Fruit fly (Drosophila melanogaster) whole organism, embryonic: ENCODE data around the gene CG32797.

ENCODE experiments used
- Antp ChIP-seq: fragments of 200-800 bp; sonication (Bioruptor generic); optimal IDR thresholded peaks from 3 replicates; lab custom pipeline; 2016; ENCODE audit warnings: missing biosample characterization, missing genetic modification characterization
- Atf-2 ChIP-seq: fragments of 200-800 bp; sonication (Bioruptor generic); optimal IDR thresholded peaks from 2 replicates; lab custom pipeline; 2016; ENCODE audit warnings: missing biosample characterization, missing genetic modification characterization
- CG10274 ChIP-seq: fragments of 200-800 bp; sonication (Bioruptor generic); optimal IDR thresholded peaks from 3 replicates; lab custom pipeline; 2017; ENCODE audit warnings: missing biosample characterization, mild to moderate bottlenecking, missing genetic modification characterization
- CG10321 ChIP-seq: fragments of 200-800 bp; sonication (Bioruptor generic); IDR thresholded peaks from 2 replicates; pipeline ENCODE4 v1.3.6; 2022; ENCODE audit warnings: missing biosample characterization, missing genetic modification characterization
- CG10543 ChIP-seq: fragments of 200-800 bp; sonication (Bioruptor generic); optimal IDR thresholded peaks from 3 replicates; lab custom pipeline; 2017; ENCODE audit warnings: missing biosample characterization, mild to moderate bottlenecking, missing genetic modification characterization, moderate library complexity
- CG11456 ChIP-seq: fragments of 200-800 bp; sonication (Bioruptor generic); IDR thresholded peaks from 3 replicates; pipeline ENCODE4 v1.3.6; 2022; ENCODE audit warnings: missing biosample characterization, missing genetic modification characterization
- CG13424 ChIP-seq: fragments of 200-800 bp; sonication (Bioruptor generic); optimal IDR thresholded peaks from 2 replicates; lab custom pipeline; 2019; ENCODE audit warnings: missing biosample characterization, mild to moderate bottlenecking, missing genetic modification characterization, moderate library complexity
- CG13624 ChIP-seq: fragments of 200-800 bp; sonication (Bioruptor generic); optimal IDR thresholded peaks from 2 replicates; lab custom pipeline; 2016; ENCODE audit warnings: missing biosample characterization, missing genetic modification characterization
- CG14667 ChIP-seq: fragments of 200-800 bp; sonication (Bioruptor generic); IDR thresholded peaks from 2 replicates; pipeline ENCODE4 v1.3.6; 2022; ENCODE audit warnings: missing biosample characterization, missing genetic modification characterization
- CG15011 ChIP-seq: fragments of 200-800 bp; sonication (Bioruptor generic); optimal IDR thresholded peaks from 3 replicates; lab custom pipeline; 2018; ENCODE audit warnings: missing biosample characterization, mild to moderate bottlenecking, missing genetic modification characterization
- CG1529 ChIP-seq: fragments of 200-800 bp; sonication (Bioruptor generic); optimal IDR thresholded peaks from 3 replicates; lab custom pipeline; 2018; ENCODE audit warnings: missing biosample characterization, missing genetic modification characterization
- CG18619 ChIP-seq: fragments of 200-800 bp; sonication (Bioruptor generic); optimal IDR thresholded peaks from 3 replicates; lab custom pipeline; 2017; ENCODE audit warnings: missing biosample characterization, mild to moderate bottlenecking, missing genetic modification characterization
- CG2678 ChIP-seq: fragments of 200-800 bp; sonication (Bioruptor generic); optimal IDR thresholded peaks from 3 replicates; lab custom pipeline; 2019; ENCODE audit warnings: missing biosample characterization, mild to moderate bottlenecking, missing genetic modification characterization, moderate library complexity
- CG2889 ChIP-seq: fragments of 200-800 bp; sonication (Bioruptor generic); IDR thresholded peaks from 3 replicates; pipeline ENCODE4 v1.3.6; 2022; ENCODE audit warnings: missing biosample characterization, missing genetic modification characterization
- CG30403 ChIP-seq: fragments of 200-800 bp; sonication (Bioruptor generic); optimal IDR thresholded peaks from 3 replicates; lab custom pipeline; 2016; ENCODE audit warnings: missing biosample characterization, missing genetic modification characterization
- CG3163 ChIP-seq: fragments of 200-800 bp; sonication (Bioruptor generic); optimal IDR thresholded peaks from 3 replicates; lab custom pipeline; 2016; ENCODE audit warnings: missing biosample characterization, missing genetic modification characterization
- CG4820 ChIP-seq: fragments of 200-800 bp; sonication (Bioruptor generic); optimal IDR thresholded peaks from 3 replicates; lab custom pipeline; 2016; ENCODE audit warnings: missing biosample characterization, missing genetic modification characterization
- CG5953 ChIP-seq: fragments of 200-800 bp; sonication (Bioruptor generic); IDR thresholded peaks from 2 replicates; pipeline ENCODE4 v1.3.6; 2022; ENCODE audit warnings: missing biosample characterization, missing genetic modification characterization
- CG6683 ChIP-seq: fragments of 200-800 bp; sonication (Bioruptor generic); optimal IDR thresholded peaks from 2 replicates; lab custom pipeline; 2017; ENCODE audit warnings: missing biosample characterization, mild to moderate bottlenecking, missing genetic modification characterization, missing genetic modification reagents
- CG7928 ChIP-seq: fragments of 200-800 bp; sonication (Bioruptor generic); optimal IDR thresholded peaks from 2 replicates; lab custom pipeline; 2017; ENCODE audit warnings: missing biosample characterization, mild to moderate bottlenecking, missing genetic modification characterization
- CG8944 ChIP-seq: fragments of 200-800 bp; sonication (Bioruptor generic); optimal IDR thresholded peaks from 3 replicates; lab custom pipeline; 2016; ENCODE audit warnings: missing biosample characterization, missing genetic modification characterization
- CG9437 ChIP-seq: fragments of 200-800 bp; sonication (Bioruptor generic); optimal IDR thresholded peaks from 2 replicates; lab custom pipeline; 2018; ENCODE audit warnings: missing biosample characterization, mild to moderate bottlenecking, missing genetic modification characterization
- D19B ChIP-seq: fragments of 200-800 bp; sonication (Bioruptor generic); optimal IDR thresholded peaks from 2 replicates; lab custom pipeline; 2017; ENCODE audit warnings: missing biosample characterization, mild to moderate bottlenecking, missing genetic modification characterization
- Dll ChIP-seq: fragments of 200-800 bp; sonication (Bioruptor generic); IDR thresholded peaks from 4 replicates; pipeline ENCODE4 v1.3.6; 2022; ENCODE audit warnings: missing biosample characterization, missing genetic modification characterization; ENCODE audit not compliant: partially characterized antibody
- ERR ChIP-seq: fragments of 200-800 bp; sonication (Bioruptor generic); optimal IDR thresholded peaks from 2 replicates; lab custom pipeline; 2016; ENCODE audit warnings: missing biosample characterization, missing genetic modification characterization
- Eip74EF ChIP-seq, 2 experiments: fragments of 200-800 bp in 1 of 2; fragments of >200 bp in 1 of 2; sonication (Bioruptor generic) in 1 of 2; optimal IDR thresholded peaks; 2 replicates each; lab custom pipeline; 2017 to 2019; ENCODE audit warnings: missing biosample characterization in 2 of 2, missing genetic modification characterization in 2 of 2, mild to moderate bottlenecking in 1 of 2, moderate library complexity in 1 of 2
- HLH3B ChIP-seq: fragments of 200-800 bp; sonication (Bioruptor generic); IDR thresholded peaks from 2 replicates; pipeline ENCODE4 v1.3.6; 2022; ENCODE audit warnings: missing biosample characterization, missing genetic modification characterization
- HLHmδ ChIP-seq: fragments of 200-800 bp; sonication (Bioruptor generic); optimal IDR thresholded peaks from 2 replicates; lab custom pipeline; 2018; ENCODE audit warnings: missing biosample characterization, mild to moderate bottlenecking, missing genetic modification characterization, moderate library complexity
- HmgZ ChIP-seq: fragments of 200-800 bp; sonication (Bioruptor generic); optimal IDR thresholded peaks from 2 replicates; lab custom pipeline; 2018; ENCODE audit warnings: missing biosample characterization, mild to moderate bottlenecking, missing genetic modification characterization
- Myb ChIP-seq: fragments of 200-800 bp; sonication (Bioruptor generic); optimal IDR thresholded peaks from 2 replicates; lab custom pipeline; 2016; ENCODE audit warnings: missing biosample characterization, missing genetic modification characterization
- NC2β ChIP-seq: fragments of 200-800 bp; sonication (Bioruptor generic); optimal IDR thresholded peaks from 2 replicates; lab custom pipeline; 2016; ENCODE audit warnings: missing biosample characterization, missing genetic modification characterization
- Ptx1 ChIP-seq: fragments of 200-800 bp; sonication (Bioruptor generic); IDR thresholded peaks from 2 replicates; pipeline ENCODE4 v1.3.6; 2022; ENCODE audit warnings: missing biosample characterization, missing genetic modification characterization
- Scr ChIP-seq: fragments of 200-800 bp; sonication (Bioruptor generic); IDR thresholded peaks from 2 replicates; pipeline ENCODE4 v1.3.6; 2022; ENCODE audit warnings: missing biosample characterization, missing genetic modification characterization; ENCODE audit not compliant: partially characterized antibody
- Side ChIP-seq: fragments of 200-800 bp; sonication (Bioruptor generic); optimal IDR thresholded peaks from 2 replicates; lab custom pipeline; 2016; ENCODE audit warnings: missing biosample characterization, missing genetic modification characterization
- abd-A ChIP-seq: fragments of 200-800 bp; sonication (Bioruptor generic); optimal IDR thresholded peaks from 3 replicates; lab custom pipeline; 2019; ENCODE audit warnings: missing biosample characterization, mild to moderate bottlenecking, missing genetic modification characterization, moderate library complexity
- da ChIP-seq: fragments of 200-800 bp; sonication (Bioruptor generic); optimal IDR thresholded peaks from 2 replicates; lab custom pipeline; 2016; ENCODE audit warnings: missing biosample characterization, missing genetic modification characterization
- en ChIP-seq: fragments of 200-800 bp; sonication (Bioruptor generic); optimal IDR thresholded peaks from 2 replicates; lab custom pipeline; 2016; ENCODE audit warnings: missing biosample characterization, missing genetic modification characterization
- ham ChIP-seq: fragments of 200-800 bp; sonication (Bioruptor generic); IDR thresholded peaks from 2 replicates; pipeline ENCODE4 v1.3.6; 2022; ENCODE audit warnings: missing biosample characterization, missing genetic modification characterization
- hb ChIP-seq: fragments of 200-800 bp; sonication (Bioruptor generic); IDR thresholded peaks from 3 replicates; pipeline ENCODE4 v1.3.6; 2022; ENCODE audit warnings: missing biosample characterization, missing genetic modification characterization; ENCODE audit not compliant: partially characterized antibody
- nom ChIP-seq: fragments of 200-800 bp; sonication (Bioruptor generic); optimal IDR thresholded peaks from 2 replicates; lab custom pipeline; 2017; ENCODE audit warnings: missing biosample characterization, missing genetic modification characterization, mild to moderate bottlenecking, moderate library complexity, missing genetic modification reagents
- oc ChIP-seq: fragments of 200-800 bp; sonication (Bioruptor generic); optimal IDR thresholded peaks from 2 replicates; lab custom pipeline; 2018; ENCODE audit warnings: missing biosample characterization, mild to moderate bottlenecking, missing genetic modification characterization, moderate library complexity
- onecut ChIP-seq: fragments of 200-800 bp; sonication (Bioruptor generic); IDR thresholded peaks from 2 replicates; pipeline ENCODE4 v1.3.6; 2022; ENCODE audit warnings: missing biosample characterization, missing genetic modification characterization
- prd ChIP-seq, 3 experiments: fragments of >200 bp in 2 of 3; fragments of 200-800 bp in 1 of 3; sonication (Bioruptor generic) in 1 of 3; optimal IDR thresholded peaks in 2 of 3; IDR thresholded peaks in 1 of 3; 2 replicates in 2 of 3; 3 replicates in 1 of 3; pipeline versions ENCODE4 v1.3.6 to Lab custom; 2017 to 2022; ENCODE audit warnings: missing biosample characterization in 1 of 3, missing genetic modification characterization in 1 of 3
- row ChIP-seq: fragments of 200-800 bp; sonication (Bioruptor generic); IDR thresholded peaks from 3 replicates; pipeline ENCODE4 v1.3.6; 2022; ENCODE audit warnings: missing biosample characterization, missing genetic modification characterization
- scrt ChIP-seq: fragments of 200-800 bp; sonication (Bioruptor generic); optimal IDR thresholded peaks from 2 replicates; lab custom pipeline; 2018; ENCODE audit warnings: missing biosample characterization, mild to moderate bottlenecking, missing genetic modification characterization, moderate library complexity
- slp2 ChIP-seq: fragments of 200-800 bp; sonication (Bioruptor generic); optimal IDR thresholded peaks from 2 replicates; lab custom pipeline; 2016; ENCODE audit warnings: missing biosample characterization, missing genetic modification characterization
- so ChIP-seq: fragments of 200-800 bp; sonication (Bioruptor generic); IDR thresholded peaks from 3 replicates; pipeline ENCODE4 v1.3.6; 2022; ENCODE audit warnings: missing biosample characterization, missing genetic modification characterization
- ttk ChIP-seq: fragments of 200-800 bp; sonication (Bioruptor generic); IDR thresholded peaks from 2 replicates; pipeline ENCODE4 v2.1.2; 2022; ENCODE audit warnings: missing biosample characterization, missing genetic modification characterization
- unc-4 ChIP-seq: fragments of 200-800 bp; sonication (Bioruptor generic); IDR thresholded peaks from 2 replicates; pipeline ENCODE4 v1.3.6; 2022; ENCODE audit warnings: missing biosample characterization, missing genetic modification characterization; ENCODE audit not compliant: partially characterized antibody
- z ChIP-seq: fragments of 200-800 bp; sonication (Bioruptor generic); IDR thresholded peaks from 3 replicates; pipeline ENCODE4 v1.3.6; 2022; ENCODE audit warnings: missing biosample characterization, missing genetic modification characterization

Gene CG32797

DNA sequence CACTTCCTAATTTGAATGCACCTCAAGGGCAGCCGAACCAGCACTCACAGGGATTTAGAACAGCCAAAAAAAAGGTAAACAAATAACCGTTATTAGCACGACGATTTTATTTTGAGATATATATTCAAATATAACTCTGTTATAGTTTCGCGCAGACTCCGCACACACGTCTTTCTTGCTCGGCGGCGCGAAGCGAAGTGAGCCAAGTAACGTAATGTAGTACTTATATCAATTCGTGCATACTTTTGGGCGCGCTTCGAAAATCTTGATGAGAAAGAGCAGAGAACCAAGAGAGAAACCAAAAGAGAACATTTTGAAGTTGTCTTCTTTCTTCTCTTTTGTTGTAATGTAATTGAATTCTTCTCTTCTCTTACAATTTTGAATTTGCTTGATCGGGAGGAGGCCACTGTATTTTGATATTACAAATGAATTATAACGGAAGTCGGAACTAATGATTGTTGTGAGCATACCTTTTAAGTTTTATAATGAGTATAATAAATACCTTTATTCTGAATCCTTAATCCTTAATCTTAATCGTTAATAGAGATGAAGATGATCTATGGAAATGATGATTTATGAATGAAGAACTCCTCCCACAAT is 44.3 kb upstream of the CG32797 start, which contains the start of gene boi (continued):
- 0 out of 2 replicates have a peak, but pooled peaks have one; percentile 27 for TF ChIP-seq Scr (GFP tag; lab: Robert Waterston, UW)
- TF ChIP-seq row (GFP tag; lab: Robert Waterston, UW): no peak; the same call in 2 of the 3 replicates
- TF ChIP-seq hb (GFP tag; lab: Robert Waterston, UW): no peak
- no peak for TF ChIP-seq CG1529 (GFP tag; lab: Kevin White, UChicago)
- TF ChIP-seq CG13424: no peak
- TF ChIP-seq CG5953: no peak
- no peak for TF ChIP-seq CG30403 (GFP tag; lab: Kevin White, UChicago)
- no peak for TF ChIP-seq Atf-2 (GFP tag; lab: Kevin White, UChicago)
- no peak for TF ChIP-seq CG18619 (GFP tag; lab: Kevin White, UChicago)
- no peak for TF ChIP-seq CG13624 (GFP tag; lab: Kevin White, UChicago)
- no peak for TF ChIP-seq HLH3B (GFP tag; lab: Robert Waterston, UW)
- no peak for TF ChIP-seq scrt (GFP tag; lab: Kevin White, UChicago)
- no peak for TF ChIP-seq en (GFP tag; lab: Kevin White, UChicago)
- no peak for TF ChIP-seq CG10543
- no peak for TF ChIP-seq CG8944
- TF ChIP-seq CG3163 (GFP tag; lab: Kevin White, UChicago): peak; percentile 99
- TF ChIP-seq Side (GFP tag; lab: Kevin White, UChicago): no peak
- TF ChIP-seq CG2678 (tag; lab: Kevin White, UChicago): no peak
- no peak for TF ChIP-seq CG10321
- no peak for TF ChIP-seq ham (GFP tag; lab: Robert Waterston, UW)
- TF ChIP-seq slp2 (GFP tag; lab: Kevin White, UChicago): no peak
- peak; percentile 24 for TF ChIP-seq HLHmδ (GFP tag; lab: Kevin White, UChicago)
- TF ChIP-seq Dll (GFP tag; lab: Robert Waterston, UW): 0 out of 4 replicates have a peak, but pooled peaks have one; percentile 21
- TF ChIP-seq da (GFP tag; lab: Kevin White, UChicago): no peak
- peak; percentile 59; the same call in 1 of the 3 replicates for TF ChIP-seq z
- TF ChIP-seq CG10274 (GFP tag; lab: Kevin White, UChicago): no peak
- TF ChIP-seq HmgZ (tag; lab: Kevin White, UChicago): no peak
- no peak for TF ChIP-seq D19B (GFP tag; lab: Kevin White, UChicago)
- no peak for TF ChIP-seq CG14667 (GFP tag; lab: Robert Waterston, UW)
- TF ChIP-seq CG2889 (GFP tag; lab: Robert Waterston, UW): no peak
- no peak for TF ChIP-seq CG6683 (GFP tag; lab: Kevin White, UChicago)
- no peak for TF ChIP-seq abd-A
- no peak for TF ChIP-seq onecut (GFP tag; lab: Robert Waterston, UW)
- no peak for TF ChIP-seq oc (tag; lab: Kevin White, UChicago)
- no peak for TF ChIP-seq ERR (GFP tag; lab: Kevin White, UChicago)
- peak; percentile 13 for TF ChIP-seq NC2β (GFP tag; lab: Kevin White, UChicago)
- no peak for TF ChIP-seq CG11456 (GFP tag; lab: Robert Waterston, UW)
- TF ChIP-seq Myb (GFP tag; lab: Kevin White, UChicago): no peak
- TF ChIP-seq CG9437 (GFP tag; lab: Kevin White, UChicago): peak; percentile 97
- 0 out of 2 replicates have a peak, but pooled peaks have one; percentile 30 for TF ChIP-seq unc-4
- TF ChIP-seq CG7928 (GFP tag; lab: Kevin White, UChicago): no peak
- no peak for TF ChIP-seq Antp (GFP tag; lab: Kevin White, UChicago)
- peak; percentile 52; the same call in 1 of the 3 replicates for TF ChIP-seq so (GFP tag; lab: Robert Waterston, UW)
- no peak for TF ChIP-seq ttk
- no peak for TF ChIP-seq Eip74EF (GFP tag; optimal IDR thresholded peaks at IDR 0.05; lab: Kevin White, UChicago)
- peak; percentile 36 for TF ChIP-seq nom (GFP tag; lab: Kevin White, UChicago)
- TF ChIP-seq CG4820 (GFP tag; lab: Kevin White, UChicago): no peak
- no peak for TF ChIP-seq Ptx1
- no peak for TF ChIP-seq CG15011 (GFP tag; lab: Kevin White, UChicago)
- no peak for TF ChIP-seq prd (optimal IDR thresholded peaks at IDR 0.05; lab: Kevin White, UChicago)
- no peak for TF ChIP-seq prd (GFP tag; IDR thresholded peaks at IDR 0.05; lab: Robert Waterston, UW)
